Worm (Caenorhabditis elegans): ENCODE measurements around the gene srh-192.

DNA sequence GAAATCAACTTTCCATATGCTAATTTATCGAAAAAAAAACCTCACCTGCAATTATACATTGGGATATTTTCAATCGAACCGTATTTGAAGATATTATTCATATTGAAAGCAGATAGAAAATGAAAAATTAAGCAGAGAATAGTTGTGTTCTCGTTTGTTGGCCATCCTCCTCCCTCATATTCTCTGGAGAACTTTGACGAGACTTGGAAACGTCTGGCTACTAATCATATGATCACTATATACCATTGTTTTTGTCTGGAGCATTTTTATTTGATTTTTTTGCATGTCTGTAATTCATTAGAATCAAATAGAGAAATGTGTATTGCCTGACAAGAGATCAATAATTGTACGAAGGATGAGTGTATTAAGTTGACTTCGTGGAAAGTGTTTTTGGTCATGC, 50.4 kb downstream of the srh-192 start, which contains the start of gene srt-35:
- TF ChIP-seq tbx-2 (tag; optimal IDR thresholded peaks at IDR 0.05) (no peak), nhr-23 (tag; optimal IDR thresholded peaks at IDR 0.05) (no peak)

Measured in whole organism, L3 larva.